Worm (Caenorhabditis elegans) whole organism, L4 larva: Measurements from ENCODE around the gene ZK1193.2.

ENCODE experiments used
- D1046.2 ChIP-seq: fragments of 200-800 bp; sonication (Bioruptor generic); IDR thresholded peaks from 2 replicates; pipeline ENCODE4 v1.3.6; 2022; ENCODE audit warnings: missing genetic modification characterization, missing compliant biosample characterization
- F26F4.8 ChIP-seq: fragments of 200-800 bp; sonication (Bioruptor generic); conservative IDR thresholded peaks from 2 replicates; pipeline ENCODE4 v1.3.6; 2022; ENCODE audit warnings: missing genetic modification characterization, missing compliant biosample characterization
- F44E2.7 ChIP-seq: fragments of 200-800 bp; sonication (Bioruptor generic); IDR thresholded peaks from 2 replicates; pipeline ENCODE4 v2.1.2; 2022; ENCODE audit warnings: missing genetic modification characterization, missing compliant biosample characterization
- R02D3.7 ChIP-seq: fragments of 150-350 bp; sonication (generic microtip); optimal IDR thresholded peaks from 3 replicates; lab custom pipeline; 2014; ENCODE audit warnings: missing biosample characterization, missing genetic modification characterization
- T26A8.4 ChIP-seq: fragments of 200-800 bp; sonication (Bioruptor generic); IDR thresholded peaks from 2 replicates; pipeline ENCODE4 v1.3.6; 2022; ENCODE audit warnings: missing genetic modification characterization, missing compliant biosample characterization
- ZK337.2 ChIP-seq: fragments of 200-800 bp; sonication (Bioruptor generic); IDR thresholded peaks from 2 replicates; pipeline ENCODE4 v1.3.6; 2022; ENCODE audit warnings: missing genetic modification reagents, missing genetic modification characterization, missing compliant biosample characterization
- aha-1 ChIP-seq: fragments of 150-350 bp; peaks from one replicate; lab custom pipeline; 2014; ENCODE audit warnings: missing biosample characterization, missing genetic modification characterization
- ceh-20 ChIP-seq: fragments of 200-800 bp; sonication (Bioruptor generic); IDR thresholded peaks from 2 replicates; pipeline ENCODE4 v1.3.6; 2022; ENCODE audit warnings: missing genetic modification reagents, missing genetic modification characterization, missing compliant biosample characterization
- ceh-32 ChIP-seq: sonication (generic microtip); optimal IDR thresholded peaks from 2 replicates; lab custom pipeline; 2016; ENCODE audit warnings: mild to moderate bottlenecking, missing genetic modification characterization, missing compliant biosample characterization; ENCODE audit not compliant: poor library complexity
- ceh-82 ChIP-seq: sonication (generic microtip); optimal IDR thresholded peaks from 2 replicates; lab custom pipeline; 2017; ENCODE audit warnings: missing biosample characterization, missing genetic modification characterization
- cey-2 ChIP-seq: sonication (generic microtip); optimal IDR thresholded peaks from 3 replicates; lab custom pipeline; 2017; ENCODE audit warnings: missing genetic modification characterization, mild to moderate bottlenecking, missing compliant biosample characterization, antibody characterized with exemption, borderline replicate concordance; ENCODE audit not compliant: insufficient read depth
- dmd-8 ChIP-seq: fragments of 200-800 bp; sonication (Bioruptor generic); IDR thresholded peaks from 2 replicates; pipeline ENCODE4 v1.3.6; 2022; ENCODE audit warnings: missing genetic modification characterization, missing compliant biosample characterization
- duxl-1 ChIP-seq: sonication (generic microtip); optimal IDR thresholded peaks from 2 replicates; lab custom pipeline; 2016; ENCODE audit warnings: mild to moderate bottlenecking, missing genetic modification characterization, moderate library complexity, missing compliant biosample characterization; ENCODE audit not compliant: poor library complexity
- dve-1 ChIP-seq: sonication (generic microtip); optimal IDR thresholded peaks from 2 replicates; lab custom pipeline; 2017; ENCODE audit warnings: antibody characterized with exemption, mild to moderate bottlenecking, missing genetic modification characterization, missing compliant biosample characterization; ENCODE audit not compliant: insufficient read depth
- egl-27 ChIP-seq: sonication (generic microtip); optimal IDR thresholded peaks from 3 replicates; lab custom pipeline; 2017; ENCODE audit warnings: missing biosample characterization, missing genetic modification reagents, missing genetic modification characterization
- egl-43 ChIP-seq: fragments of 200-800 bp; sonication (Bioruptor generic); IDR thresholded peaks from 2 replicates; pipeline ENCODE4 v1.3.6; 2022; ENCODE audit warnings: missing genetic modification reagents, missing genetic modification characterization, missing compliant biosample characterization
- hmg-1.1 ChIP-seq: fragments of 200-800 bp; sonication (Bioruptor generic); IDR thresholded peaks from 2 replicates; pipeline ENCODE4 v1.3.6; 2022; ENCODE audit warnings: missing genetic modification reagents, missing genetic modification characterization, missing compliant biosample characterization
- lim-7 ChIP-seq: fragments of 200-800 bp; sonication (Bioruptor generic); IDR thresholded peaks from 2 replicates; pipeline ENCODE4 v1.3.6; 2022; ENCODE audit warnings: missing genetic modification characterization, missing compliant biosample characterization
- lin-15B ChIP-seq: fragments of 150-350 bp; sonication (generic microtip); optimal IDR thresholded peaks from 3 replicates; lab custom pipeline; 2014; ENCODE audit warnings: missing biosample characterization, missing genetic modification characterization
- lir-3 ChIP-seq: sonication (generic microtip); optimal IDR thresholded peaks from 2 replicates; lab custom pipeline; 2016; ENCODE audit warnings: mild to moderate bottlenecking, missing genetic modification characterization, missing compliant biosample characterization
- madf-5 ChIP-seq, 2 experiments: fragments of 200-800 bp; sonication (Bioruptor generic); IDR thresholded peaks; 2 replicates each; pipeline ENCODE4 v1.3.6; 2022; ENCODE audit warnings: missing compliant biosample characterization in 2 of 2, missing genetic modification characterization in 2 of 2
- madf-9 ChIP-seq: fragments of 200-800 bp; sonication (Bioruptor generic); conservative IDR thresholded peaks from 2 replicates; pipeline ENCODE4 v1.3.6; 2022; ENCODE audit warnings: missing genetic modification reagents, missing genetic modification characterization, missing compliant biosample characterization
- mdt-29 ChIP-seq: fragments of 200-800 bp; sonication (Bioruptor generic); IDR thresholded peaks from 2 replicates; pipeline ENCODE4 v1.3.6; 2022; ENCODE audit warnings: missing genetic modification reagents, missing genetic modification characterization, missing compliant biosample characterization
- mep-1 ChIP-seq: fragments of 150-350 bp; sonication (generic microtip); optimal IDR thresholded peaks from 3 replicates; lab custom pipeline; 2014; ENCODE audit warnings: missing biosample characterization, missing genetic modification characterization
- mxl-3 ChIP-seq: fragments of 200-800 bp; sonication (Bioruptor generic); optimal IDR thresholded peaks from 2 replicates; lab custom pipeline; 2018; ENCODE audit warnings: mild to moderate bottlenecking, missing genetic modification characterization, missing compliant biosample characterization
- nhr-111 ChIP-seq: fragments of 200-800 bp; sonication (Bioruptor generic); optimal IDR thresholded peaks from 2 replicates; lab custom pipeline; 2018; ENCODE audit warnings: mild to moderate bottlenecking, missing genetic modification characterization, missing compliant biosample characterization
- nhr-25 ChIP-seq: sonication (generic microtip); optimal IDR thresholded peaks from 2 replicates; lab custom pipeline; 2017; ENCODE audit warnings: missing genetic modification characterization, mild to moderate bottlenecking, missing compliant biosample characterization, antibody characterized with exemption, moderate library complexity, borderline replicate concordance; ENCODE audit not compliant: insufficient read depth
- nhr-76 ChIP-seq: fragments of 150-350 bp; optimal IDR thresholded peaks from 2 replicates; lab custom pipeline; 2014; ENCODE audit warnings: missing biosample characterization, missing genetic modification characterization
- nhr-77 ChIP-seq: fragments of 150-350 bp; optimal IDR thresholded peaks from 2 replicates; lab custom pipeline; 2014; ENCODE audit warnings: missing biosample characterization, missing genetic modification characterization
- php-3 ChIP-seq: fragments of 200-800 bp; sonication (Bioruptor generic); IDR thresholded peaks from 2 replicates; pipeline ENCODE4 v1.3.6; 2022; ENCODE audit warnings: missing genetic modification reagents, missing genetic modification characterization, missing compliant biosample characterization
- rbr-2 ChIP-seq: sonication (generic microtip); optimal IDR thresholded peaks from 2 replicates; lab custom pipeline; 2016; ENCODE audit warnings: missing genotype, missing genetic modification characterization, missing compliant biosample characterization
- sdz-12 ChIP-seq: fragments of 200-800 bp; sonication (Bioruptor generic); optimal IDR thresholded peaks from 2 replicates; lab custom pipeline; 2018; ENCODE audit warnings: mild to moderate bottlenecking, missing genetic modification characterization, missing compliant biosample characterization
- set-16 ChIP-seq: fragments of 200-800 bp; sonication (Bioruptor generic); IDR thresholded peaks from 2 replicates; pipeline ENCODE4 v1.3.6; 2022; ENCODE audit warnings: missing genetic modification reagents, missing genetic modification characterization, missing compliant biosample characterization
- spr-1 ChIP-seq: sonication (generic microtip); optimal IDR thresholded peaks from 2 replicates; lab custom pipeline; 2016; ENCODE audit warnings: mild to moderate bottlenecking, missing genetic modification characterization, missing compliant biosample characterization
- tra-1 ChIP-seq: fragments of 200-800 bp; sonication (Bioruptor generic); IDR thresholded peaks from 2 replicates; pipeline ENCODE4 v1.3.6; 2022; ENCODE audit warnings: missing genetic modification reagents, missing genetic modification characterization, missing compliant biosample characterization
- unc-39 ChIP-seq: sonication (generic microtip); optimal IDR thresholded peaks from 2 replicates; lab custom pipeline; 2017; ENCODE audit warnings: missing biosample characterization, missing genetic modification characterization
- unc-62 ChIP-seq, 3 experiments: fragments of 150-350 bp in 1 of 3; sonication (generic microtip); optimal IDR thresholded peaks in 2 of 3; peaks in 1 of 3; 1 replicate in 1 of 3; 2 replicates in 2 of 3; lab custom pipeline; 2014 to 2017; ENCODE audit warnings: missing biosample characterization in 3 of 3, missing genetic modification characterization in 3 of 3, missing genetic modification reagents in 3 of 3, missing genotype in 1 of 3
- vab-7 ChIP-seq: fragments of 200-800 bp; sonication (Bioruptor generic); IDR thresholded peaks from 2 replicates; pipeline ENCODE4 v1.3.6; 2022; ENCODE audit warnings: missing genetic modification reagents, missing genetic modification characterization, missing compliant biosample characterization
- zag-1 ChIP-seq: fragments of 150-350 bp; optimal IDR thresholded peaks from 2 replicates; lab custom pipeline; 2014; ENCODE audit warnings: missing biosample characterization, missing genetic modification characterization
- zfp-3 ChIP-seq: fragments of 200-800 bp; sonication (Bioruptor generic); conservative IDR thresholded peaks from 2 replicates; pipeline ENCODE4 v1.3.6; 2022; ENCODE audit warnings: missing genetic modification reagents, missing genetic modification characterization, missing compliant biosample characterization
- ztf-11 ChIP-seq: fragments of 150-350 bp; optimal IDR thresholded peaks from 2 replicates; lab custom pipeline; 2014; ENCODE audit warnings: missing biosample characterization, missing genetic modification characterization

The ZK1193.2 gene

ce11 chrX:421785-422657, 3.4 kb downstream of the ZK1193.2 start:
- TF ChIP-seq nhr-25 (no peak), mdt-29 (GFP tag; lab: Robert Waterston, UW) (0 out of 2 replicates have a peak, but pooled peaks have one; percentile 4), set-16 (GFP tag; lab: Robert Waterston, UW) (peak; percentile 97), nhr-111 (no peak), madf-9 (GFP tag; lab: Robert Waterston, UW) (peak; percentile 46; the same call in 1 of the 2 replicates), F26F4.8 (GFP tag; lab: Robert Waterston, UW) (no peak), hmg-1.1 (0 out of 2 replicates have a peak, but pooled peaks have one; percentile 14), lir-3 (tag; lab: Kevin White, UChicago) (no peak), madf-5 (GFP tag; IDR thresholded peaks at IDR 0.05; lab: Robert Waterston, UW) (peak in 1 of 2 experiments; percentile 99; a peak in 2 of 4 replicates), unc-62 (GFP tag; optimal IDR thresholded peaks at IDR 0.05 in 1 of 2; lab: Kevin White, UChicago) (no peak), unc-62 (tag; optimal IDR thresholded peaks at IDR 0.05; lab: Kevin White, UChicago) (no peak), mxl-3 (GFP tag; lab: Kevin White, UChicago) (peak; percentile 15), duxl-1 (no peak), tra-1 (GFP tag; lab: Robert Waterston, UW) (0 out of 2 replicates have a peak, but pooled peaks have one; percentile 19)

- TF ChIP-seq madf-5 (GFP tag; IDR thresholded peaks at IDR 0.05; lab: Robert Waterston, UW) (no peak), aha-1 (tag; lab: Kevin White, UChicago) (no peak), unc-39 (tag; lab: Kevin White, UChicago) (no peak), T26A8.4 (GFP tag; lab: Robert Waterston, UW) (no peak), rbr-2 (tag; lab: Kevin White, UChicago) (no peak), dmd-8 (GFP tag; lab: Robert Waterston, UW) (no peak), D1046.2 (GFP tag; lab: Robert Waterston, UW) (no peak), vab-7 (no peak), mep-1 (tag; lab: Kevin White, UChicago) (no peak), egl-43 (GFP tag; lab: Robert Waterston, UW) (no peak), lim-7 (GFP tag; lab: Robert Waterston, UW) (no peak), ceh-32 (no peak)
- TF ChIP-seq, all 104 proteins: peak for 0
Measured at ce11 chrX:421407-421784, 4.0 kb downstream of the ZK1193.2 start, which contains the start of gene col-19. TSS of gene col-19 (plus strand) at chrX:421707.

- TF ChIP-seq ceh-32 (peak; percentile 76), ZK337.2 (0 out of 2 replicates have a peak, but pooled peaks have one; percentile 53), zfp-3 (GFP tag; lab: Robert Waterston, UW) (peak; percentile 84), R02D3.7 (no peak), ceh-20 (peak; percentile 79), T26A8.4 (GFP tag; lab: Robert Waterston, UW) (peak; percentile 96), mep-1 (tag; lab: Kevin White, UChicago) (peak; percentile 97), egl-27 (tag; lab: Kevin White, UChicago) (no peak), ceh-82 (tag; lab: Kevin White, UChicago) (no peak), spr-1 (tag; lab: Kevin White, UChicago) (peak; percentile 93), zag-1 (tag; lab: Kevin White, UChicago) (peak; percentile 70), cey-2 (tag; lab: Kevin White, UChicago) (no peak), F44E2.7 (GFP tag; lab: Robert Waterston, UW) (no peak), nhr-77 (tag; lab: Kevin White, UChicago) (peak; percentile 95), sdz-12 (GFP tag; lab: Kevin White, UChicago) (no peak), nhr-76 (tag; lab: Kevin White, UChicago) (no peak), rbr-2 (tag; lab: Kevin White, UChicago) (peak; percentile 97), ztf-11 (tag; lab: Kevin White, UChicago) (no peak), tra-1 (GFP tag; lab: Robert Waterston, UW) (peak; percentile 79), dve-1 (tag; lab: Kevin White, UChicago) (no peak), madf-9 (GFP tag; lab: Robert Waterston, UW) (peak; percentile 61; the same call in 1 of the 2 replicates), lim-7 (GFP tag; lab: Robert Waterston, UW) (peak; percentile 87), lin-15B (no peak), php-3 (GFP tag; lab: Robert Waterston, UW) (peak; percentile 77), F26F4.8 (GFP tag; lab: Robert Waterston, UW) (peak; percentile 63; the same call in 1 of the 2 replicates), madf-5 (GFP tag; IDR thresholded peaks at IDR 0.05; lab: Robert Waterston, UW) (peak; percentile 40 to 78; a peak in 1 of 4 replicates), egl-43 (GFP tag; lab: Robert Waterston, UW) (peak; percentile 95), duxl-1 (peak; percentile 92), nhr-111 (peak; percentile 44)
Measured at ce11 chrX:410073-410572, 15.3 kb downstream of the ZK1193.2 start.
